Worm (Caenorhabditis elegans) whole organism, late embryonic: ENCODE results near the gene F49F1.17.

Source experiments
- C08G9.2 ChIP-seq: sonication (generic microtip); optimal IDR thresholded peaks from 2 replicates; lab custom pipeline; 2016; ENCODE audit warnings: mild to moderate bottlenecking, missing genetic modification characterization, moderate library complexity, missing compliant biosample characterization
- C38D4.7 ChIP-seq: fragments of 200-800 bp; sonication (Bioruptor generic); optimal IDR thresholded peaks from 2 replicates; lab custom pipeline; 2018; ENCODE audit warnings: mild to moderate bottlenecking, missing genetic modification characterization, moderate library complexity, missing compliant biosample characterization
- K02D7.2 ChIP-seq: sonication (generic microtip); optimal IDR thresholded peaks from 2 replicates; lab custom pipeline; 2017; ENCODE audit warnings: mild to moderate bottlenecking, missing genetic modification characterization, missing compliant biosample characterization
- K09A11.1 ChIP-seq: sonication (generic microtip); optimal IDR thresholded peaks from 2 replicates; lab custom pipeline; 2017; ENCODE audit warnings: antibody characterized with exemption, mild to moderate bottlenecking, missing genetic modification characterization, missing compliant biosample characterization; ENCODE audit not compliant: insufficient read depth
- Y22D7AL.16 ChIP-seq: sonication (generic microtip); optimal IDR thresholded peaks from 2 replicates; lab custom pipeline; 2016; ENCODE audit warnings: missing genetic modification characterization, missing compliant biosample characterization
- ahr-1 ChIP-seq: sonication (generic microtip); optimal IDR thresholded peaks from 2 replicates; lab custom pipeline; 2016; ENCODE audit warnings: missing genetic modification characterization, missing compliant biosample characterization
- ceh-22 ChIP-seq: sonication (generic microtip); optimal IDR thresholded peaks from 2 replicates; lab custom pipeline; 2017; ENCODE audit warnings: missing biosample characterization, missing genetic modification characterization
- ceh-24 ChIP-seq: sonication (generic microtip); optimal IDR thresholded peaks from 2 replicates; lab custom pipeline; 2016; ENCODE audit warnings: mild to moderate bottlenecking, missing genetic modification characterization, missing compliant biosample characterization
- ceh-30 ChIP-seq: fragments of 150-350 bp; optimal IDR thresholded peaks from 2 replicates; lab custom pipeline; 2014; ENCODE audit warnings: missing biosample characterization, missing genetic modification characterization
- ceh-45 ChIP-seq: fragments of 200-800 bp; sonication (Bioruptor generic); IDR thresholded peaks from 2 replicates; pipeline ENCODE4 v1.3.6; 2022; ENCODE audit warnings: missing genetic modification reagents, missing genetic modification characterization, missing compliant biosample characterization
- ceh-48 ChIP-seq: sonication (generic microtip); optimal IDR thresholded peaks from 2 replicates; lab custom pipeline; 2016; ENCODE audit warnings: missing genetic modification characterization, inconsistent platforms, missing compliant biosample characterization
- ceh-6 ChIP-seq: fragments of 200-800 bp; sonication (Bioruptor generic); optimal IDR thresholded peaks from 2 replicates; lab custom pipeline; 2018; ENCODE audit warnings: mild to moderate bottlenecking, missing genetic modification characterization, missing compliant biosample characterization
- ceh-9 ChIP-seq: sonication (generic microtip); optimal IDR thresholded peaks from 2 replicates; lab custom pipeline; 2016; ENCODE audit warnings: mild to moderate bottlenecking, missing genetic modification characterization, inconsistent platforms, missing compliant biosample characterization
- che-1 ChIP-seq: sonication (generic microtip); optimal IDR thresholded peaks from 2 replicates; lab custom pipeline; 2016; ENCODE audit warnings: mild to moderate bottlenecking, missing genetic modification characterization, missing compliant biosample characterization
- dve-1 ChIP-seq: sonication (generic microtip); optimal IDR thresholded peaks from 2 replicates; lab custom pipeline; 2017; ENCODE audit warnings: antibody characterized with exemption, mild to moderate bottlenecking, missing genetic modification characterization, missing compliant biosample characterization
- elt-4 ChIP-seq: sonication (generic microtip); optimal IDR thresholded peaks from 2 replicates; lab custom pipeline; 2016; ENCODE audit warnings: missing genetic modification characterization, missing compliant biosample characterization
- ets-4 ChIP-seq: sonication (generic microtip); optimal IDR thresholded peaks from 2 replicates; lab custom pipeline; 2016; ENCODE audit warnings: missing genetic modification characterization, missing compliant biosample characterization
- eyg-1 ChIP-seq: sonication (generic microtip); optimal IDR thresholded peaks from 2 replicates; lab custom pipeline; 2016; ENCODE audit warnings: missing genotype, missing genetic modification characterization, missing compliant biosample characterization
- fkh-6 ChIP-seq: sonication (generic microtip); optimal IDR thresholded peaks from 2 replicates; lab custom pipeline; 2016; ENCODE audit warnings: missing genetic modification characterization, missing compliant biosample characterization
- hlh-15 ChIP-seq: sonication (generic microtip); optimal IDR thresholded peaks from 2 replicates; lab custom pipeline; 2016; ENCODE audit warnings: missing genetic modification characterization, missing compliant biosample characterization
- hlh-6 ChIP-seq: sonication (generic microtip); optimal IDR thresholded peaks from 2 replicates; lab custom pipeline; 2016; ENCODE audit warnings: missing genotype, missing genetic modification characterization, missing compliant biosample characterization
- lin-11 ChIP-seq: fragments of 200-800 bp; sonication (Bioruptor generic); optimal IDR thresholded peaks from 2 replicates; lab custom pipeline; 2018; ENCODE audit warnings: mild to moderate bottlenecking, missing genetic modification characterization, missing compliant biosample characterization
- madf-2 ChIP-seq: sonication (generic microtip); optimal IDR thresholded peaks from 2 replicates; lab custom pipeline; 2017; ENCODE audit warnings: missing genetic modification characterization, missing compliant biosample characterization
- mec-3 ChIP-seq: sonication (generic microtip); optimal IDR thresholded peaks from 2 replicates; lab custom pipeline; 2016; ENCODE audit warnings: borderline replicate concordance, missing genetic modification characterization, missing compliant biosample characterization
- nfya-1 ChIP-seq: sonication (generic microtip); optimal IDR thresholded peaks from 2 replicates; lab custom pipeline; 2017; ENCODE audit warnings: missing genetic modification characterization, mild to moderate bottlenecking, missing compliant biosample characterization, antibody characterized with exemption, moderate library complexity
- nhr-11 ChIP-seq: fragments of 150-350 bp; optimal IDR thresholded peaks from 2 replicates; lab custom pipeline; 2014; ENCODE audit warnings: missing biosample characterization, missing genetic modification characterization
- pax-1 ChIP-seq: fragments of 150-350 bp; optimal IDR thresholded peaks from 2 replicates; lab custom pipeline; 2014; ENCODE audit warnings: missing biosample characterization, missing genetic modification characterization
- pha-4 ChIP-seq: fragments of 150-350 bp; optimal IDR thresholded peaks from 2 replicates; lab custom pipeline; 2018; ENCODE audit warnings: missing biosample characterization, missing genetic modification reagents, missing genetic modification characterization
- pqm-1 ChIP-seq: sonication (generic microtip); optimal IDR thresholded peaks from 2 replicates; lab custom pipeline; 2016; ENCODE audit warnings: missing genetic modification characterization, missing compliant biosample characterization
- ref-2 ChIP-seq: sonication (generic microtip); optimal IDR thresholded peaks from 2 replicates; lab custom pipeline; 2016; ENCODE audit warnings: missing genetic modification characterization, missing compliant biosample characterization
- sox-4 ChIP-seq: sonication (generic microtip); optimal IDR thresholded peaks from 2 replicates; lab custom pipeline; 2017; ENCODE audit warnings: mild to moderate bottlenecking, missing genetic modification characterization, inconsistent platforms, missing compliant biosample characterization
- tbx-7 ChIP-seq: sonication (generic microtip); optimal IDR thresholded peaks from 2 replicates; lab custom pipeline; 2016; ENCODE audit warnings: missing genotype, missing genetic modification characterization, missing compliant biosample characterization
- ttx-3 ChIP-seq: sonication (generic microtip); optimal IDR thresholded peaks from 2 replicates; lab custom pipeline; 2016; ENCODE audit warnings: missing genetic modification reagents, missing genetic modification characterization, missing compliant biosample characterization
- unc-3 ChIP-seq, 2 experiments: fragments of 200-800 bp in 1 of 2; sonication (Bioruptor generic) in 1 of 2; sonication (generic microtip) in 1 of 2; conservative IDR thresholded peaks in 1 of 2; optimal IDR thresholded peaks in 1 of 2; 2 replicates each; pipeline versions ENCODE4 v1.3.6 to Lab custom; 2016 to 2022; ENCODE audit warnings: missing compliant biosample characterization in 2 of 2, missing genetic modification characterization in 2 of 2, missing genetic modification reagents in 1 of 2
- unc-42 ChIP-seq: sonication (generic microtip); optimal IDR thresholded peaks from 2 replicates; lab custom pipeline; 2016; ENCODE audit warnings: missing genotype, missing genetic modification characterization, missing compliant biosample characterization
- zip-5 ChIP-seq: sonication (generic microtip); optimal IDR thresholded peaks from 2 replicates; lab custom pipeline; 2016; ENCODE audit warnings: missing genetic modification characterization, missing compliant biosample characterization

F49F1.17 gene

DNA sequence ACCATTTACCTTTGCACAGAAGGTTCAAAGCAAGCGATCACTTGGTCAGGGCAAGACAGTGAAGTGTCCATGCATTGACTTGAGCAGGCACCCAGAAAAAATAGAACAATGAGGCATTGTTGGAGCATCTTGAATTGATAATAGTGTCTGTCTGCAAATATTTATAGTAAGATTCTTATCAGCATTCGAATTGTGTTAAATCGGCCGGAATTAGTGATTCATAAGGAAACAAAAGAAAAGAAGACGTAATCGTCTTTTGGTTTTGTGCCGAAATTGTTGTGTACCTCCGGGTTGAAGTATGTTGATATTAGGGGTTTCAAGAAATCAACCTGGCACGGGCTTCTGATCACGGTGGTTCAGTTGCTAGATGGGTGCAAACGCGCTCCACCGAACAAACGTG lies 15.4 kb downstream of the F49F1.17 start, which contains the start of gene F49F1.5:
TSS of gene F49F1.5 (minus strand) at position 153 of the 400 bp plus-strand sequence.
- no peak for TF ChIP-seq zip-5 (tag; lab: Kevin White, UChicago)
- TF ChIP-seq nfya-1 (tag; lab: Kevin White, UChicago): no peak
- no peak for TF ChIP-seq dve-1 (tag; lab: Kevin White, UChicago)
- TF ChIP-seq elt-4: no peak
- no peak for TF ChIP-seq fkh-6
- TF ChIP-seq pha-4: no peak
- TF ChIP-seq madf-2 (tag; lab: Kevin White, UChicago): no peak
- TF ChIP-seq lin-11: no peak
- TF ChIP-seq ahr-1 (tag; lab: Kevin White, UChicago): no peak
- TF ChIP-seq K09A11.1 (tag; lab: Kevin White, UChicago): no peak
- no peak for TF ChIP-seq Y22D7AL.16
- TF ChIP-seq eyg-1 (tag; lab: Kevin White, UChicago): no peak
- TF ChIP-seq unc-3 (GFP tag; conservative IDR thresholded peaks at IDR 0.05; lab: Robert Waterston, UW): no peak
- no peak for TF ChIP-seq unc-3 (tag; optimal IDR thresholded peaks at IDR 0.05; lab: Kevin White, UChicago)
- TF ChIP-seq ceh-24 (tag; lab: Kevin White, UChicago): no peak

- TF ChIP-seq hlh-6 (tag; lab: Kevin White, UChicago) (no peak), elt-4 (no peak)
These were observed 18.2 kb downstream of the F49F1.17 start, which contains the start of gene drd-50 for ce11 chrIV:4117432-4117831. Gene drd-50, plus strand, starts transcription at chrIV:4117732.

ce11 chrIV:4115634-4116033 lies 20.0 kb downstream of the F49F1.17 start, which contains the start of the genes F49F1.4 and F49F1.2:
Gene F49F1.4, minus strand, starts transcription at chrIV:4115734.
Gene F49F1.2, plus strand, starts transcription at chrIV:4115943.
- TF ChIP-seq K02D7.2 (tag; lab: Kevin White, UChicago) (no peak), tbx-7 (no peak), nhr-11 (tag; lab: Kevin White, UChicago) (no peak), ets-4 (tag; lab: Kevin White, UChicago) (no peak), madf-2 (tag; lab: Kevin White, UChicago) (no peak), ceh-48 (tag; lab: Kevin White, UChicago) (no peak), fkh-6 (no peak)

ce11 chrIV:4114526-4114925 lies 21.1 kb downstream of the F49F1.17 start, which contains the start of gene F49F1.15:
Gene F49F1.15, minus strand, starts transcription at chrIV:4114626.
- no peak for TF ChIP-seq hlh-15 (tag; lab: Kevin White, UChicago)
- TF ChIP-seq tbx-7: no peak
- TF ChIP-seq pqm-1: no peak
- no peak for TF ChIP-seq dve-1 (tag; lab: Kevin White, UChicago)
- no peak for TF ChIP-seq pax-1
- TF ChIP-seq ref-2 (tag; lab: Kevin White, UChicago): no peak
- TF ChIP-seq nfya-1 (tag; lab: Kevin White, UChicago): no peak
- TF ChIP-seq eyg-1 (tag; lab: Kevin White, UChicago): no peak
- no peak for TF ChIP-seq C38D4.7 (GFP tag; lab: Kevin White, UChicago)

- TF ChIP-seq ceh-45 (GFP tag; lab: Robert Waterston, UW): no peak
- TF ChIP-seq ceh-6 (GFP tag; lab: Kevin White, UChicago): no peak
- no peak for TF ChIP-seq ceh-22 (tag; lab: Kevin White, UChicago)
- TF ChIP-seq, all 69 proteins: peak for 0
These were observed 23.3 kb downstream of the F49F1.17 start, which contains the start of gene F49F1.14 for ce11 chrIV:4112387-4112786. Gene F49F1.14, minus strand, starts transcription at chrIV:4112487.

DNA sequence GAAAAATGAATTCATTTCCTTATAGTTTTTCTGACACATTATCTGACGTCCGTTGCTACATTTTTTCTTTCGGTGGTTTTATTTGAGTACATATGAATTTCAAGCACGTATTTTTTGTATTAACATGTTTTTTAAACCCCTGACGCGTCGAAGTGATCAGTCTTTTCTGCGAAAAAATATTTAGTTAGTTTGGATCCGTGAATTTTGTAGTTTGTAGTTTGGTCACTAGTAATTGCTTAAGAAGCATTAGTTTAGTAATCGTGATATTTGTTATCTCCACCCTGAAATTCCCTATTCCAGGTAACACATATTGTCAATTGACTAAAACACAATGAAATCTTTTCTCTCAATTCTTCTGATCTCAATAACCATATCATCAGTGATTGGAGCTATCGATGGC lies 26.9 kb downstream of the F49F1.17 start, which contains the start of gene C35B1.7:
TSS of gene C35B1.7 (plus strand) at position 301 of the 400 bp plus-strand sequence.
- TF ChIP-seq K09A11.1 (tag; lab: Kevin White, UChicago): no peak

DNA sequence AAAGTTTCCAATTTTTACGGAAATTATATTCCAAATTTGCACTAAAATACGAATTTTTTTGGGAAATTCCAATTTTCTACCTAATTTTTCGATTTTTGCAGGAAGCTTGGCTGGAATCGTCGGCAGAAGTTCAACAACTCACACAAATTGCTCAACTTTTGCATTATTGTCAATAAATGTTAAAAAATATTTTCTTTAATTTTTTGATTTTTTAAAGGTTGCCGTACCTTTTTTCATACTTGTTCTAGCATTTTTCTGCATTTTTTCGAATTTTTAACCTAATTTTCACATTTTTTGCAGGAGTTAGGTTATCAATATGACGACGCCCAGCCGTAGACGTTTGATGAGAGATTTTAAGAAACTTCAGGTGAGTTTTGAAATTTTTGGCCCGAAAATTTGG lies 32.9 kb downstream of the F49F1.17 start, which contains the start of gene ubc-1:
TSS of gene ubc-1 (plus strand) at position 301 of the 400 bp plus-strand sequence.
- TF ChIP-seq unc-42 (tag; lab: Kevin White, UChicago) (no peak), lin-11 (no peak), pha-4 (no peak), sox-4 (tag; lab: Kevin White, UChicago) (no peak), K02D7.2 (tag; lab: Kevin White, UChicago) (no peak), che-1 (no peak), C08G9.2 (tag; lab: Kevin White, UChicago) (no peak), ttx-3 (tag; lab: Kevin White, UChicago) (no peak), ceh-30 (tag; lab: Kevin White, UChicago) (no peak), ceh-9 (tag; lab: Kevin White, UChicago) (no peak), unc-3 (GFP tag; conservative IDR thresholded peaks at IDR 0.05; lab: Robert Waterston, UW) (no peak), unc-3 (tag; optimal IDR thresholded peaks at IDR 0.05; lab: Kevin White, UChicago) (no peak), nhr-11 (tag; lab: Kevin White, UChicago) (no peak), mec-3 (tag; lab: Kevin White, UChicago) (no peak), hlh-15 (tag; lab: Kevin White, UChicago) (no peak), tbx-7 (no peak)
